Fruit fly (Drosophila melanogaster) whole organism, prepupa: ENCODE results near the gene Marf.

Experiments
- Blimp-1 ChIP-seq: fragments of 200-800 bp; sonication (Bioruptor generic); optimal IDR thresholded peaks from 3 replicates; lab custom pipeline; 2017; ENCODE audit warnings: missing biosample characterization, missing genetic modification characterization, mild to moderate bottlenecking, moderate library complexity, missing genetic modification reagents
- CG10631 ChIP-seq: fragments of 200-800 bp; sonication (Bioruptor generic); optimal IDR thresholded peaks from 2 replicates; lab custom pipeline; 2016; ENCODE audit warnings: missing biosample characterization, missing genetic modification characterization
- CG11902 ChIP-seq: fragments of 200-800 bp; sonication (Bioruptor generic); optimal IDR thresholded peaks from 3 replicates; lab custom pipeline; 2016; ENCODE audit warnings: missing biosample characterization, missing genetic modification characterization
- CG6792 ChIP-seq: fragments of 200-800 bp; sonication (Bioruptor generic); optimal IDR thresholded peaks from 3 replicates; lab custom pipeline; 2016; ENCODE audit warnings: missing biosample characterization, missing genetic modification characterization
- CG6854 ChIP-seq: fragments of 200-800 bp; sonication (Bioruptor generic); optimal IDR thresholded peaks from 2 replicates; lab custom pipeline; 2017; ENCODE audit warnings: missing biosample characterization, mild to moderate bottlenecking, missing genetic modification characterization
- CG8319 ChIP-seq: fragments of 200-800 bp; sonication (Bioruptor generic); optimal IDR thresholded peaks from 3 replicates; lab custom pipeline; 2016; ENCODE audit warnings: missing biosample characterization, missing genetic modification characterization
- CG8632 ChIP-seq: fragments of 200-800 bp; sonication (Bioruptor generic); optimal IDR thresholded peaks from 3 replicates; lab custom pipeline; 2016; ENCODE audit warnings: missing biosample characterization, missing genetic modification characterization
- Hr4 ChIP-seq: fragments of 200-800 bp; sonication (Bioruptor generic); optimal IDR thresholded peaks from 3 replicates; lab custom pipeline; 2016; ENCODE audit warnings: missing biosample characterization, missing genetic modification characterization
- Lpt ChIP-seq: fragments of 200-800 bp; sonication (Bioruptor generic); optimal IDR thresholded peaks from 3 replicates; lab custom pipeline; 2016; ENCODE audit warnings: missing biosample characterization, missing genetic modification characterization
- Sox15 ChIP-seq: fragments of 200-800 bp; sonication (Bioruptor generic); optimal IDR thresholded peaks from 3 replicates; lab custom pipeline; 2016; ENCODE audit warnings: missing biosample characterization, missing genetic modification characterization
- dac ChIP-seq: fragments of 200-800 bp; sonication (Bioruptor generic); optimal IDR thresholded peaks from 2 replicates; lab custom pipeline; 2017; ENCODE audit warnings: missing biosample characterization, mild to moderate bottlenecking, missing genetic modification characterization
- esn ChIP-seq: fragments of 200-800 bp; sonication (Bioruptor generic); optimal IDR thresholded peaks from 2 replicates; lab custom pipeline; 2016; ENCODE audit warnings: missing biosample characterization, mild to moderate bottlenecking, missing genetic modification characterization, moderate library complexity
- fd85E ChIP-seq: fragments of 200-800 bp; sonication (Bioruptor generic); optimal IDR thresholded peaks from 3 replicates; lab custom pipeline; 2016; ENCODE audit warnings: missing biosample characterization, missing genetic modification characterization

DNA sequence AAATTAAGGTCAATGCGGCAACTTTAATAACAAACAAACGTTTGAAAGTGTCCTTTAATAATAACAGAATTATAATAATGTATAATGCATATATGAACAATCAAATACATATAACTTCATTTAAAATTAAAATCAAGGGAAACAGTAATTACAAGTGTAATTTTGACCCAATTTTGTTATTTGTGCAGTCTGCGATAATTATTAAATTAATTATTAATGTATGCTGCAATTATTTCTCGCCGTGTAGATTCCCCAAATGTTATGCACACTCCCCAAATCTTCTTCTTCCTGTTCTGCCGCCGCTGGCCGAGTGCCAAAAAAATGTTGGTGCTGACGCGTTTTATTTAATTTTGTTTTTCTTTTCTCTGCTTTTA lies 12.1 kb upstream of the Marf start:
- TF ChIP-seq CG6792 (GFP tag; lab: Kevin White, UChicago) (peak; percentile 53), CG8319 (peak; percentile 27), Blimp-1 (GFP tag; lab: Kevin White, UChicago) (peak; percentile 65), CG10631 (peak; percentile 66), CG11902 (GFP tag; lab: Kevin White, UChicago) (peak; percentile 43), Lpt (GFP tag; lab: Kevin White, UChicago) (peak; percentile 39), CG6854 (GFP tag; lab: Kevin White, UChicago) (no peak), Hr4 (GFP tag; lab: Kevin White, UChicago) (peak; percentile 54), dac (GFP tag; lab: Kevin White, UChicago) (peak; percentile 17), fd85E (GFP tag; lab: Kevin White, UChicago) (no peak), Sox15 (peak; percentile 44), CG8632 (peak; percentile 72), esn (GFP tag; lab: Kevin White, UChicago) (peak; percentile 83)
